Fruit fly (Drosophila melanogaster): ENCODE results near the gene CG15387.
A peak's percentile ranks its signal among the peaks of the same experiment; 100 is the strongest.

CG15387 gene

DNA sequence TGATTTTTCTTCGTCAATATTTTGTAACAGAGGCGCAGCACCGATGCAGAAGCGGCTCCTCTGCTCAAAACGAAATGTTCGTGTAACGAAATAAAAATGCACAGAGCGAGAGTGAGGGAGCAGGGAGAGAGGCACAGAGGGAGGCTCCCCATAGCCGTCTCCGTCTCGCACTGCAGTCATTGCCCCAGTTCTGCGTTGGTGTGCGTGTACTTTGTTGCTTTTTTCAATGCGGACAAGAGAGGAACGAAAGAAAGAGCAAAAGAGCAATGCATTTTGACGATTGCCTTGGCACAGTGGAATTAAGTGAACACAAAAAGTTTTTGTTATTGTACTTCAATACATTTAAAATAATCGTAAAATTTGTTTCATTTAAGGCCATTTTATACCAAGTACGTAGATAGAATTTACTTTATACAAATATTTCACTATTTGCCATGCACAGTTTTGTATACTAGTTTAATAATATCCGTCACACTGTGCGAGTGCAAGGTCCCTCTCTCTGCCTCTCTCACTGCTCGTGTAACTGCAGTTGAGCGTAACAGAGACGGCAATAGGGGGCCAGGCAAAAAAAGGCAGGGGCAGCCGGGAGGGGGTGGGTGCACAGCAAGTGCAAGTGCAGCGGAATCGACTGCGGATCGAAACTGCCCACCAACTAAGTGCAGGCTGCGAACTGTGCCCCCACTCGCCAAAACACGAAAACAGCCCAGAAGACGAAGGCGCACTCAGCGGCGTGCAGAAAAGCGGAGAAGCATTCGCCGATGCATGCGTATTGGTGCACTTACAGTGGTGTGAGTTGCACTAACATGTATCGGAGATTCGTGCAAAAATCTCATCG is 23.9 kb downstream of the CG15387 start (continued):
- TF ChIP-seq CG6175 (GFP tag; IDR thresholded peaks at IDR 0.05) (peak; percentile 77), chif (GFP tag; optimal IDR thresholded peaks at IDR 0.05) (peak; percentile 98 to 99), gsb-n (tag; optimal IDR thresholded peaks at IDR 0.05) (peak; percentile 100), bbx (GFP tag; IDR thresholded peaks at IDR 0.05; ENCODE audit: partially characterized antibody) (peak; percentile 77), CG5245 (GFP tag; optimal IDR thresholded peaks at IDR 0.05) (peak; percentile 99), CG34422 (GFP tag; IDR thresholded peaks at IDR 0.05) (peak; percentile 99), vfl (GFP tag; optimal IDR thresholded peaks at IDR 0.05) (peak; percentile 88), pum (GFP tag; optimal IDR thresholded peaks at IDR 0.05) (peak; percentile 99), YL-1 (GFP tag; optimal IDR thresholded peaks at IDR 0.05) (peak; percentile 94), dati (GFP tag; IDR thresholded peaks at IDR 0.05) (peak; percentile 98), mirr (GFP tag; optimal IDR thresholded peaks at IDR 0.05) (peak; percentile 8), CG18262 (tag; optimal IDR thresholded peaks at IDR 0.05) (peak; percentile 100), NfI (GFP tag; optimal IDR thresholded peaks at IDR 0.05) (peak; percentile 95), stwl (tag; optimal IDR thresholded peaks at IDR 0.05) (peak; percentile 96), bsh (GFP tag; optimal IDR thresholded peaks at IDR 0.05) (peak; percentile 99 to 100), CG2120 (GFP tag; optimal IDR thresholded peaks at IDR 0.05) (peak; percentile 37), Hey (tag; optimal IDR thresholded peaks at IDR 0.05) (peak; percentile 65), Hand (GFP tag; optimal IDR thresholded peaks at IDR 0.05) (peak; percentile 77), croc (GFP tag; conservative IDR thresholded peaks at IDR 0.05) (peak; percentile 100), CG12942 (GFP tag; optimal IDR thresholded peaks at IDR 0.05) (peak; percentile 98), Mad (GFP tag; optimal IDR thresholded peaks at IDR 0.05) (peak; percentile 98), CG11398 (GFP tag; optimal IDR thresholded peaks at IDR 0.05) (peak; percentile 96), Doc3 (GFP tag; IDR thresholded peaks at IDR 0.05; ENCODE audit: partially characterized antibody) (peak; percentile 66), da (GFP tag; optimal IDR thresholded peaks at IDR 0.05) (peak; percentile 95), Side (GFP tag; optimal IDR thresholded peaks at IDR 0.05) (peak; percentile 98), her (GFP tag; optimal IDR thresholded peaks at IDR 0.05) (peak; percentile 92), gcm (GFP tag; optimal IDR thresholded peaks at IDR 0.05) (peak; percentile 100), CG11504 (tag; optimal IDR thresholded peaks at IDR 0.05) (peak; percentile 98), Nf-YB (GFP tag; optimal IDR thresholded peaks at IDR 0.05) (peak; percentile 90), Tbp (GFP tag; optimal IDR thresholded peaks at IDR 0.05) (no peak), Hr39 (optimal IDR thresholded peaks at IDR 0.05) (no peak), ind (GFP tag; optimal IDR thresholded peaks at IDR 0.05) (peak; percentile 97), stc (GFP tag; IDR thresholded peaks at IDR 0.05) (peak; percentile 100), C15 (GFP tag; IDR thresholded peaks at IDR 0.05) (peak; percentile 93), kay (GFP tag; optimal IDR thresholded peaks at IDR 0.05) (peak; percentile 98), Six4 (GFP tag; optimal IDR thresholded peaks at IDR 0.05) (peak; percentile 99), CG17359 (tag; optimal IDR thresholded peaks at IDR 0.05) (peak; percentile 100), CG34376 (GFP tag; optimal IDR thresholded peaks at IDR 0.05) (no peak), Xbp1 (GFP tag; optimal IDR thresholded peaks at IDR 0.05) (peak; percentile 99), trh (GFP tag; optimal IDR thresholded peaks at IDR 0.05) (peak; percentile 97), org-1 (GFP tag; optimal IDR thresholded peaks at IDR 0.05) (peak; percentile 99), CG13624 (GFP tag; optimal IDR thresholded peaks at IDR 0.05) (peak; percentile 94), otp (GFP tag; IDR thresholded peaks at IDR 0.05) (peak; percentile 99), odd (GFP tag; optimal IDR thresholded peaks at IDR 0.05) (peak; percentile 97), Dp (GFP tag; optimal IDR thresholded peaks at IDR 0.05) (peak; percentile 26), vnd (GFP tag; IDR thresholded peaks at IDR 0.05; ENCODE audit: partially characterized antibody) (peak; percentile 77), Atf6 (GFP tag; IDR thresholded peaks at IDR 0.05) (peak; percentile 92), pzg (GFP tag; optimal IDR thresholded peaks at IDR 0.05) (no peak), twi (tag; optimal IDR thresholded peaks at IDR 0.05) (peak; percentile 97)

Measured in whole organism, embryonic.